Worm (Caenorhabditis elegans): ENCODE data around the gene aakg-5.

- TF ChIP-seq snpc-4 (tag; optimal IDR thresholded peaks at IDR 0.05) (no peak), C34F6.9 (tag; optimal IDR thresholded peaks at IDR 0.05) (no peak), nhr-12 (tag; optimal IDR thresholded peaks at IDR 0.05) (no peak)
Observed at ce11 chrII:10021749-10022148, 46.8 kb upstream of the aakg-5 start.

Data from whole organism, L2 larva.